1 fruit fly cellular context compared by ENCODE assay signal in genomic region chr3L:4119636-4120357, dm6.
TF ChIP-seq lines count a peak whose summit lies in the region.

No protein-coding gene starts in this region.

TF ChIP-seq in whole organism, embryonic, 481 proteins besides CTCF, POLR2A, EP300 and RAD21 (continued from another document):
- peak; percentile 38 for TF ChIP-seq cg (GFP tag; optimal IDR thresholded peaks at IDR 0.05; lab: Kevin White, UChicago)
- TF ChIP-seq croc (GFP tag; conservative IDR thresholded peaks at IDR 0.05; lab: Robert Waterston, UW) = no peak
- TF ChIP-seq pros (GFP tag; optimal IDR thresholded peaks at IDR 0.05; lab: Kevin White, UChicago) = peak; percentile 39
- no peak for TF ChIP-seq Doc2 (GFP tag; IDR thresholded peaks at IDR 0.05; lab: Robert Waterston, UW)
- no peak for TF ChIP-seq CG7745 (tag; optimal IDR thresholded peaks at IDR 0.05; lab: Kevin White, UChicago)
- TF ChIP-seq NC2α (GFP tag; optimal IDR thresholded peaks at IDR 0.05; lab: Kevin White, UChicago) = no peak
- TF ChIP-seq hb (GFP tag; IDR thresholded peaks at IDR 0.05; lab: Robert Waterston, UW; ENCODE audit: partially characterized antibody) = no peak
- TF ChIP-seq sens (GFP tag; lab: Kevin White, UChicago) = peak; percentile 46
- 0 out of 2 replicates have a peak, but pooled peaks have one; percentile 12 for TF ChIP-seq crol (GFP tag; IDR thresholded peaks at IDR 0.05; lab: Robert Waterston, UW)
- no peak for TF ChIP-seq wdn (GFP tag; IDR thresholded peaks at IDR 0.05; lab: Robert Waterston, UW)
- TF ChIP-seq CG8359 (GFP tag; optimal IDR thresholded peaks at IDR 0.05; lab: Kevin White, UChicago; ENCODE audit: borderline replicate concordance) = no peak
- TF ChIP-seq Camta (GFP tag; optimal IDR thresholded peaks at IDR 0.05; lab: Kevin White, UChicago) = no peak
- TF ChIP-seq CG11093 (GFP tag; IDR thresholded peaks at IDR 0.05; lab: Robert Waterston, UW) = no peak
- no peak for TF ChIP-seq BEAF-32 (GFP tag; optimal IDR thresholded peaks at IDR 0.05; lab: Kevin White, UChicago)
- TF ChIP-seq CG11504 (tag; optimal IDR thresholded peaks at IDR 0.05; lab: Kevin White, UChicago) = peak; percentile 7
- TF ChIP-seq twi (tag; optimal IDR thresholded peaks at IDR 0.05; lab: Kevin White, UChicago) = peak; percentile 88
- TF ChIP-seq grau (tag; optimal IDR thresholded peaks at IDR 0.05; lab: Kevin White, UChicago) = peak; percentile 82
- TF ChIP-seq usp (GFP tag; optimal IDR thresholded peaks at IDR 0.05; lab: Kevin White, UChicago) = no peak
- peak; percentile 39 for TF ChIP-seq vvl (GFP tag; IDR thresholded peaks at IDR 0.05; lab: Robert Waterston, UW)
- TF ChIP-seq CG12769 (tag; optimal IDR thresholded peaks at IDR 0.05; lab: Kevin White, UChicago) = peak; percentile 63
- no peak for TF ChIP-seq lov (optimal IDR thresholded peaks at IDR 0.05; lab: Kevin White, UChicago)
- 0 out of 3 replicates have a peak, but pooled peaks have one; percentile 7 for TF ChIP-seq lov (GFP tag; IDR thresholded peaks at IDR 0.05; lab: Robert Waterston, UW)
- no peak for TF ChIP-seq CG12299 (tag; optimal IDR thresholded peaks at IDR 0.05; lab: Kevin White, UChicago)
- TF ChIP-seq slp2 (GFP tag; optimal IDR thresholded peaks at IDR 0.05; lab: Kevin White, UChicago) = no peak
- TF ChIP-seq gem (tag; optimal IDR thresholded peaks at IDR 0.05; lab: Kevin White, UChicago) = peak; percentile 17
- TF ChIP-seq Chrac-16 (GFP tag; optimal IDR thresholded peaks at IDR 0.05; lab: Kevin White, UChicago) = no peak
- TF ChIP-seq bcd (GFP tag; optimal IDR thresholded peaks at IDR 0.05; lab: Kevin White, UChicago) = peak; percentile 9
- no peak for TF ChIP-seq CG4404 (GFP tag; IDR thresholded peaks at IDR 0.05; lab: Robert Waterston, UW)
- TF ChIP-seq otp (GFP tag; IDR thresholded peaks at IDR 0.05; lab: Robert Waterston, UW) = peak; percentile 50; the same call in 1 of the 3 replicates
- TF ChIP-seq CG10543 (GFP tag; optimal IDR thresholded peaks at IDR 0.05; lab: Kevin White, UChicago) = peak; percentile 23
- TF ChIP-seq pho (GFP tag; optimal IDR thresholded peaks at IDR 0.05; lab: Kevin White, UChicago) = peak; percentile 8
- TF ChIP-seq jumu (GFP tag; optimal IDR thresholded peaks at IDR 0.05; lab: Kevin White, UChicago) = no peak
- TF ChIP-seq CG14710 (tag; optimal IDR thresholded peaks at IDR 0.05; lab: Kevin White, UChicago) = peak; percentile 92
- peak; percentile 11 for TF ChIP-seq bab2 (GFP tag; optimal IDR thresholded peaks at IDR 0.05; lab: Kevin White, UChicago)
- TF ChIP-seq crp (GFP tag; optimal IDR thresholded peaks at IDR 0.05; lab: Kevin White, UChicago) = no peak
- no peak for TF ChIP-seq CG5245 (GFP tag; optimal IDR thresholded peaks at IDR 0.05; lab: Kevin White, UChicago)
- TF ChIP-seq Gsc (GFP tag; IDR thresholded peaks at IDR 0.05; lab: Robert Waterston, UW) = no peak
- TF ChIP-seq Ets97D (GFP tag; optimal IDR thresholded peaks at IDR 0.05; lab: Kevin White, UChicago) = peak; percentile 4
- TF ChIP-seq CG2199 (GFP tag; IDR thresholded peaks at IDR 0.05; lab: Robert Waterston, UW) = 0 out of 3 replicates have a peak, but pooled peaks have one; percentile 49
- TF ChIP-seq ERR (GFP tag; optimal IDR thresholded peaks at IDR 0.05; lab: Kevin White, UChicago) = no peak
- TF ChIP-seq org-1 (GFP tag; optimal IDR thresholded peaks at IDR 0.05; lab: Kevin White, UChicago) = no peak
- no peak for TF ChIP-seq lbe (GFP tag; optimal IDR thresholded peaks at IDR 0.05; lab: Kevin White, UChicago)
- TF ChIP-seq Six4 (GFP tag; optimal IDR thresholded peaks at IDR 0.05; lab: Kevin White, UChicago) = no peak
- TF ChIP-seq Hey (tag; optimal IDR thresholded peaks at IDR 0.05; lab: Kevin White, UChicago) = peak; percentile 77
- TF ChIP-seq gsb (GFP tag; IDR thresholded peaks at IDR 0.05; lab: Robert Waterston, UW) = no peak
- TF ChIP-seq grn (GFP tag; optimal IDR thresholded peaks at IDR 0.05; lab: Kevin White, UChicago) = peak; percentile 88
- peak; percentile 95 for TF ChIP-seq kni (GFP tag; optimal IDR thresholded peaks at IDR 0.05; lab: Kevin White, UChicago)
- TF ChIP-seq CG7786 (GFP tag; optimal IDR thresholded peaks at IDR 0.05; lab: Kevin White, UChicago) = no peak
- 0 out of 2 replicates have a peak, but pooled peaks have one; percentile 9 for TF ChIP-seq chm (GFP tag; IDR thresholded peaks at IDR 0.05; lab: Robert Waterston, UW)
- TF ChIP-seq pfk (GFP tag; optimal IDR thresholded peaks at IDR 0.05; lab: Kevin White, UChicago) = peak; percentile 24
- TF ChIP-seq CG18599 (GFP tag; optimal IDR thresholded peaks at IDR 0.05; lab: Kevin White, UChicago) = peak; percentile 12
- no peak for TF ChIP-seq Atf6 (GFP tag; IDR thresholded peaks at IDR 0.05; lab: Robert Waterston, UW)
- no peak for TF ChIP-seq Trl (optimal IDR thresholded peaks at IDR 0.05; lab: Kevin White, UChicago)
- TF ChIP-seq Trl (GFP tag; optimal IDR thresholded peaks at IDR 0.05; lab: Kevin White, UChicago) = no peak
- no peak for TF ChIP-seq gcm2 (GFP tag; optimal IDR thresholded peaks at IDR 0.05; lab: Kevin White, UChicago)
- TF ChIP-seq CG17612 (GFP tag; IDR thresholded peaks at IDR 0.05; lab: Robert Waterston, UW) = no peak
- peak; percentile 6 for TF ChIP-seq Sox102F (GFP tag; optimal IDR thresholded peaks at IDR 0.05; lab: Kevin White, UChicago)
- TF ChIP-seq exex (tag; optimal IDR thresholded peaks at IDR 0.05; lab: Kevin White, UChicago) = peak; percentile 49
- TF ChIP-seq Xrp1 (GFP tag; IDR thresholded peaks at IDR 0.05; lab: Robert Waterston, UW) = no peak
- peak; percentile 63 for TF ChIP-seq gcm (GFP tag; optimal IDR thresholded peaks at IDR 0.05; lab: Kevin White, UChicago)
- no peak for TF ChIP-seq pb (GFP tag; optimal IDR thresholded peaks at IDR 0.05; lab: Kevin White, UChicago)
- TF ChIP-seq HLH4C (GFP tag; IDR thresholded peaks at IDR 0.05; lab: Robert Waterston, UW; ENCODE audit: partially characterized antibody) = no peak
- 0 out of 2 replicates have a peak, but pooled peaks have one; percentile 11 for TF ChIP-seq CG6689 (GFP tag; IDR thresholded peaks at IDR 0.05; lab: Robert Waterston, UW)
- no peak for TF ChIP-seq CG11695 (GFP tag; IDR thresholded peaks at IDR 0.05; lab: Robert Waterston, UW)
- no peak for TF ChIP-seq CG15696 (tag; optimal IDR thresholded peaks at IDR 0.05; lab: Kevin White, UChicago)
- no peak for TF ChIP-seq Usf (GFP tag; optimal IDR thresholded peaks at IDR 0.05; lab: Kevin White, UChicago)
- peak; percentile 67 for TF ChIP-seq Vsx1 (GFP tag; optimal IDR thresholded peaks at IDR 0.05; lab: Kevin White, UChicago)
- no peak for TF ChIP-seq CrebB (tag; optimal IDR thresholded peaks at IDR 0.05; lab: Kevin White, UChicago)
- TF ChIP-seq Opbp (GFP tag; IDR thresholded peaks at IDR 0.05; lab: Robert Waterston, UW; ENCODE audit: partially characterized antibody) = no peak
- no peak for TF ChIP-seq CG8089 (GFP tag; optimal IDR thresholded peaks at IDR 0.05; lab: Kevin White, UChicago)
- no peak for TF ChIP-seq pum (GFP tag; optimal IDR thresholded peaks at IDR 0.05; lab: Kevin White, UChicago)
- no peak for TF ChIP-seq B-H1 (GFP tag; IDR thresholded peaks at IDR 0.05; lab: Robert Waterston, UW)
- TF ChIP-seq Med (GFP tag; lab: Kevin White, UChicago) = peak; percentile 38
- TF ChIP-seq Hr78 (GFP tag; optimal IDR thresholded peaks at IDR 0.05; lab: Kevin White, UChicago) = peak in 1 of 2 experiments; percentile 76
- TF ChIP-seq CG6813 (GFP tag; optimal IDR thresholded peaks at IDR 0.05; lab: Kevin White, UChicago) = peak; percentile 23
- no peak for TF ChIP-seq CG1602 (GFP tag; optimal IDR thresholded peaks at IDR 0.05; lab: Kevin White, UChicago)
- TF ChIP-seq Sry-β (GFP tag; optimal IDR thresholded peaks at IDR 0.05; lab: Kevin White, UChicago) = peak; percentile 3
- TF ChIP-seq sug (tag; optimal IDR thresholded peaks at IDR 0.05; lab: Kevin White, UChicago) = peak; percentile 72
- TF ChIP-seq CG1024 (GFP tag; IDR thresholded peaks at IDR 0.05; lab: Robert Waterston, UW) = no peak
- TF ChIP-seq mirr (GFP tag; optimal IDR thresholded peaks at IDR 0.05; lab: Kevin White, UChicago) = peak; percentile 71
- TF ChIP-seq kah (GFP tag; optimal IDR thresholded peaks at IDR 0.05; lab: Kevin White, UChicago) = no peak
- TF ChIP-seq hkb (optimal IDR thresholded peaks at IDR 0.05; lab: Kevin White, UChicago) = no peak
- 0 out of 2 replicates have a peak, but pooled peaks have one; percentile 7 for TF ChIP-seq hkb (GFP tag; IDR thresholded peaks at IDR 0.05; lab: Robert Waterston, UW)
- no peak for TF ChIP-seq nmo (GFP tag; optimal IDR thresholded peaks at IDR 0.05; lab: Kevin White, UChicago)
- TF ChIP-seq HLHmδ (GFP tag; optimal IDR thresholded peaks at IDR 0.05; lab: Kevin White, UChicago) = peak; percentile 81
- no peak for TF ChIP-seq CG15073 (GFP tag; optimal IDR thresholded peaks at IDR 0.05; lab: Kevin White, UChicago)
- TF ChIP-seq CG12071 (GFP tag; optimal IDR thresholded peaks at IDR 0.05; lab: Kevin White, UChicago) = peak; percentile 14
- peak; percentile 21 for TF ChIP-seq phol (tag; optimal IDR thresholded peaks at IDR 0.05; lab: Kevin White, UChicago)
